Worm (Caenorhabditis elegans): Measurements from ENCODE around the gene T04G9.4.
A peak's percentile ranks its signal among the peaks of the same experiment; 100 is the strongest.

Gene T04G9.4

DNA sequence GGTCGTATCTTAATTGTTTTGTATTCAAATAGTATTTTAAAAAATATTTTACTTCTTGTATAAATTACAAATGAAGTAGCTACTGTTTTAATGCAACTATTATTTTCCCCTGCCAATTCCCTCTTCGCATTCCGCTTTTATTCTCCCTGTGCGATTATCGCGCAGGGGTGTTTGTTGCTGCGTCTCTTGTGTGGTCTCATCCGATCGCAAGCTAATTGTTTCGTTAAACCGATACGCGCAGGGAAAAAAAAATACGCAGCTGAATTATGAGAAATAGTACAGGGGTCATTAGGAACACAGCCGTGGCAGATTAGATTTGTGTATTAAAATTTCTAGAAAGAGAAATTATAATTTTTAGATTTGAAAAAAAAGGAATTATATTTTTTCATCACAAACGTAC is 34.2 kb downstream of the T04G9.4 start (continued):
- TF ChIP-seq B0336.3 (GFP tag; IDR thresholded peaks at IDR 0.05) (peak; percentile 99), ztf-26 (tag; optimal IDR thresholded peaks at IDR 0.05) (peak; percentile 99), lir-1 (GFP tag; conservative IDR thresholded peaks at IDR 0.05) (peak; percentile 89), pbrm-1 (GFP tag; IDR thresholded peaks at IDR 0.05) (peak; percentile 97), Y67H2A.10 (GFP tag; conservative IDR thresholded peaks at IDR 0.05) (peak; percentile 42; the same call in 1 of the 2 replicates), madf-10 (tag; optimal IDR thresholded peaks at IDR 0.05) (peak; percentile 95), ccch-3 (GFP tag; optimal IDR thresholded peaks at IDR 0.05) (peak; percentile 68), fkh-3 (tag; optimal IDR thresholded peaks at IDR 0.05) (no peak), snpc-1.3 (tag; optimal IDR thresholded peaks at IDR 0.05; ENCODE audit: insufficient read depth) (peak; percentile 77), hlh-26 (GFP tag; conservative IDR thresholded peaks at IDR 0.05) (no peak), F57C9.4 (tag; optimal IDR thresholded peaks at IDR 0.05) (peak; percentile 88), sea-2 (GFP tag; IDR thresholded peaks at IDR 0.05) (no peak), ztf-28 (GFP tag; IDR thresholded peaks at IDR 0.05) (0 out of 2 replicates have a peak, but pooled peaks have one; percentile 52), cebp-2 (GFP tag; IDR thresholded peaks at IDR 0.05) (peak; percentile 99), Y53F4B.3 (GFP tag; IDR thresholded peaks at IDR 0.05) (no peak), F23B12.7 (tag; optimal IDR thresholded peaks at IDR 0.05; ENCODE audit: insufficient read depth) (peak; percentile 98), hlh-12 (tag; optimal IDR thresholded peaks at IDR 0.05) (no peak), him-1 (tag; optimal IDR thresholded peaks at IDR 0.05) (no peak), madf-3 (GFP tag; IDR thresholded peaks at IDR 0.05) (no peak), D2030.7 (GFP tag; IDR thresholded peaks at IDR 0.05) (no peak; the same call in 1 of the 2 replicates), egl-18 (GFP tag; IDR thresholded peaks at IDR 0.05) (peak; percentile 87), unc-62 (GFP tag; optimal IDR thresholded peaks at IDR 0.05) (peak; percentile 76), nfyb-1 (GFP tag; IDR thresholded peaks at IDR 0.05) (peak; percentile 97), attf-6 (GFP tag; IDR thresholded peaks at IDR 0.05) (no peak), snpc-3.4 (tag; optimal IDR thresholded peaks at IDR 0.05) (peak; percentile 40), F57A8.1 (GFP tag; optimal IDR thresholded peaks at IDR 0.05) (peak; percentile 94), athp-1 (tag; optimal IDR thresholded peaks at IDR 0.05) (peak; percentile 43), somi-1 (GFP tag; optimal IDR thresholded peaks at IDR 0.05) (peak; percentile 95), lin-54 (GFP tag; optimal IDR thresholded peaks at IDR 0.05) (peak; percentile 92), chd-7 (tag; optimal IDR thresholded peaks at IDR 0.05) (peak; percentile 93), attf-5 (GFP tag; optimal IDR thresholded peaks at IDR 0.05) (peak; percentile 93), ceh-100 (GFP tag; IDR thresholded peaks at IDR 0.05) (peak; percentile 80), let-526 (GFP tag; IDR thresholded peaks at IDR 0.05) (peak; percentile 79), Y95B8A.8 (GFP tag; IDR thresholded peaks at IDR 0.05) (peak; percentile 74; the same call in 1 of the 2 replicates), tbp1 (GFP tag; optimal IDR thresholded peaks at IDR 0.05) (peak; percentile 79), ztf-6 (GFP tag; IDR thresholded peaks at IDR 0.05) (peak; percentile 94), efl-1 (GFP tag; optimal IDR thresholded peaks at IDR 0.05) (no peak), zfh-2 (GFP tag; conservative IDR thresholded peaks at IDR 0.05) (no peak), unc-130 (GFP tag; optimal IDR thresholded peaks at IDR 0.05) (no peak), egl-44 (GFP tag; IDR thresholded peaks at IDR 0.05) (peak; percentile 90), sptf-2 (GFP tag; optimal IDR thresholded peaks at IDR 0.05) (peak; percentile 44), ceh-91 (GFP tag; IDR thresholded peaks at IDR 0.05) (no peak), F52B5.7 (tag; optimal IDR thresholded peaks at IDR 0.05) (peak; percentile 80), tlf-1 (GFP tag; optimal IDR thresholded peaks at IDR 0.05) (peak; percentile 98), rec-8 (tag; optimal IDR thresholded peaks at IDR 0.05) (peak in 1 of 2 experiments; percentile 67), mes-4 (tag; optimal IDR thresholded peaks at IDR 0.05) (no peak), ets-4 (GFP tag; optimal IDR thresholded peaks at IDR 0.05) (peak; percentile 78), pha-4 (tag; optimal IDR thresholded peaks at IDR 0.05) (peak; percentile 96), lsy-27 (tag; optimal IDR thresholded peaks at IDR 0.05; ENCODE audit: borderline replicate concordance, insufficient read depth) (peak; percentile 52)
